Fruit fly (Drosophila melanogaster) whole organism, embryonic: ENCODE measurements around the gene RtcB.

ENCODE experiments used
- Atf-2 ChIP-seq: fragments of 200-800 bp; sonication (Bioruptor generic); optimal IDR thresholded peaks from 2 replicates; lab custom pipeline; 2016; ENCODE audit warnings: missing biosample characterization, missing genetic modification characterization
- Blimp-1 ChIP-seq: fragments of 200-800 bp; sonication (Bioruptor generic); optimal IDR thresholded peaks from 3 replicates; lab custom pipeline; 2018; ENCODE audit warnings: missing biosample characterization, missing genetic modification characterization, mild to moderate bottlenecking, moderate library complexity, missing genetic modification reagents
- C15 ChIP-seq: fragments of 200-800 bp; sonication (Bioruptor generic); IDR thresholded peaks from 3 replicates; pipeline ENCODE4 v1.3.6; 2022; ENCODE audit warnings: missing biosample characterization, missing genetic modification characterization
- CG10462 ChIP-seq: fragments of 200-800 bp; sonication (Bioruptor generic); optimal IDR thresholded peaks from 2 replicates; lab custom pipeline; 2016; ENCODE audit warnings: missing biosample characterization, missing genetic modification characterization
- CG10979 ChIP-seq: fragments of 200-800 bp; sonication (Bioruptor generic); optimal IDR thresholded peaks from 2 replicates; lab custom pipeline; 2018; ENCODE audit warnings: missing biosample characterization, mild to moderate bottlenecking, missing genetic modification characterization, moderate library complexity
- CG12155 ChIP-seq: fragments of 200-800 bp; sonication (Bioruptor generic); optimal IDR thresholded peaks from 3 replicates; lab custom pipeline; 2016; ENCODE audit warnings: missing biosample characterization, missing genetic modification characterization
- CG12391 ChIP-seq: fragments of 200-800 bp; sonication (Bioruptor generic); optimal IDR thresholded peaks from 3 replicates; lab custom pipeline; 2018; ENCODE audit warnings: missing biosample characterization, mild to moderate bottlenecking, missing genetic modification characterization, moderate library complexity
- CG12942 ChIP-seq: fragments of 200-800 bp; sonication (Bioruptor generic); optimal IDR thresholded peaks from 3 replicates; lab custom pipeline; 2016; ENCODE audit warnings: missing biosample characterization, missing genetic modification characterization
- CG13424 ChIP-seq: fragments of 200-800 bp; sonication (Bioruptor generic); optimal IDR thresholded peaks from 2 replicates; lab custom pipeline; 2019; ENCODE audit warnings: missing biosample characterization, mild to moderate bottlenecking, missing genetic modification characterization, moderate library complexity
- CG13775 ChIP-seq: fragments of 200-800 bp; sonication (Bioruptor generic); optimal IDR thresholded peaks from 3 replicates; lab custom pipeline; 2017; ENCODE audit warnings: missing biosample characterization, mild to moderate bottlenecking, missing genetic modification characterization
- CG13894 ChIP-seq: fragments of 200-800 bp; sonication (Bioruptor generic); optimal IDR thresholded peaks from 3 replicates; lab custom pipeline; 2018; ENCODE audit warnings: missing biosample characterization, mild to moderate bottlenecking, missing genetic modification characterization, moderate library complexity
- CG1529 ChIP-seq: fragments of 200-800 bp; sonication (Bioruptor generic); optimal IDR thresholded peaks from 3 replicates; lab custom pipeline; 2018; ENCODE audit warnings: missing biosample characterization, missing genetic modification characterization
- CG1602 ChIP-seq: fragments of 200-800 bp; sonication (Bioruptor generic); optimal IDR thresholded peaks from 3 replicates; lab custom pipeline; 2016; ENCODE audit warnings: missing biosample characterization, missing genetic modification characterization
- CG16813 ChIP-seq: fragments of 200-800 bp; sonication (Bioruptor generic); IDR thresholded peaks from 3 replicates; pipeline ENCODE4 v1.3.6; 2022; ENCODE audit warnings: missing biosample characterization, missing genetic modification characterization; ENCODE audit not compliant: partially characterized antibody
- CG17328 ChIP-seq: fragments of 200-800 bp; sonication (Bioruptor generic); IDR thresholded peaks from 2 replicates; pipeline ENCODE4 v1.3.6; 2022; ENCODE audit warnings: missing biosample characterization, missing genetic modification characterization
- CG2712 ChIP-seq: fragments of 200-800 bp; optimal IDR thresholded peaks from 3 replicates; lab custom pipeline; 2019; ENCODE audit warnings: missing biosample characterization, mild to moderate bottlenecking, missing genetic modification characterization, moderate library complexity
- CG3065 ChIP-seq: fragments of 200-800 bp; sonication (Bioruptor generic); optimal IDR thresholded peaks from 2 replicates; lab custom pipeline; 2016; ENCODE audit warnings: missing biosample characterization, missing genetic modification characterization
- CG3281 ChIP-seq: fragments of 200-800 bp; sonication (Bioruptor generic); optimal IDR thresholded peaks from 3 replicates; lab custom pipeline; 2017; ENCODE audit warnings: missing biosample characterization, mild to moderate bottlenecking, missing genetic modification characterization
- CG33557 ChIP-seq: fragments of 200-800 bp; sonication (Bioruptor generic); optimal IDR thresholded peaks from 2 replicates; lab custom pipeline; 2019; ENCODE audit warnings: missing biosample characterization, mild to moderate bottlenecking, missing genetic modification characterization, moderate library complexity
- CG3407 ChIP-seq: fragments of 200-800 bp; sonication (Bioruptor generic); optimal IDR thresholded peaks from 2 replicates; lab custom pipeline; 2018; ENCODE audit warnings: missing biosample characterization, mild to moderate bottlenecking, missing genetic modification characterization
- CG3995 ChIP-seq: fragments of 200-800 bp; sonication (Bioruptor generic); optimal IDR thresholded peaks from 3 replicates; lab custom pipeline; 2016; ENCODE audit warnings: missing biosample characterization, missing genetic modification characterization
- CG42726 ChIP-seq: fragments of 200-800 bp; sonication (Bioruptor generic); IDR thresholded peaks from 2 replicates; pipeline ENCODE4 v1.3.6; 2022; ENCODE audit warnings: missing biosample characterization, missing genetic modification characterization; ENCODE audit not compliant: partially characterized antibody
- CG5245 ChIP-seq: fragments of 200-800 bp; sonication (Bioruptor generic); optimal IDR thresholded peaks from 3 replicates; lab custom pipeline; 2016; ENCODE audit warnings: missing biosample characterization, missing genetic modification characterization
- CG8359 ChIP-seq: fragments of 200-800 bp; sonication (Bioruptor generic); optimal IDR thresholded peaks from 2 replicates; lab custom pipeline; 2017; ENCODE audit warnings: missing biosample characterization, mild to moderate bottlenecking, missing genetic modification characterization, borderline replicate concordance
- Dfd ChIP-seq, 2 experiments: fragments of >200 bp; optimal IDR thresholded peaks; 2 replicates each; lab custom pipeline; 2017; ENCODE audit warnings: missing biosample characterization in 2 of 2, missing genetic modification characterization in 2 of 2
- Dll ChIP-seq: fragments of 200-800 bp; sonication (Bioruptor generic); IDR thresholded peaks from 4 replicates; pipeline ENCODE4 v1.3.6; 2022; ENCODE audit warnings: missing biosample characterization, missing genetic modification characterization; ENCODE audit not compliant: partially characterized antibody
- Dref ChIP-seq: fragments of 200-800 bp; sonication (Bioruptor generic); IDR thresholded peaks from 2 replicates; pipeline ENCODE4 v1.3.6; 2022; ENCODE audit warnings: missing biosample characterization, missing genetic modification characterization
- ERR ChIP-seq: fragments of 200-800 bp; sonication (Bioruptor generic); optimal IDR thresholded peaks from 2 replicates; lab custom pipeline; 2016; ENCODE audit warnings: missing biosample characterization, missing genetic modification characterization
- HmgZ ChIP-seq: fragments of 200-800 bp; sonication (Bioruptor generic); optimal IDR thresholded peaks from 2 replicates; lab custom pipeline; 2018; ENCODE audit warnings: missing biosample characterization, mild to moderate bottlenecking, missing genetic modification characterization
- Hr78 ChIP-seq, 2 experiments: fragments of 200-800 bp in 1 of 2; fragments of >200 bp in 1 of 2; sonication (Bioruptor generic) in 1 of 2; optimal IDR thresholded peaks; 2 replicates each; lab custom pipeline; 2017 to 2019; ENCODE audit warnings: missing biosample characterization in 2 of 2, missing genetic modification characterization in 2 of 2, mild to moderate bottlenecking in 1 of 2, moderate library complexity in 1 of 2
- Kr ChIP-seq: fragments of 200-800 bp; sonication (Bioruptor generic); optimal IDR thresholded peaks from 2 replicates; lab custom pipeline; 2017; ENCODE audit warnings: missing biosample characterization, mild to moderate bottlenecking, missing genetic modification characterization
- NFAT ChIP-seq: fragments of 200-800 bp; sonication (Bioruptor generic); IDR thresholded peaks from 2 replicates; pipeline ENCODE4 v1.3.6; 2022; ENCODE audit warnings: missing biosample characterization, missing genetic modification characterization
- NK7.1 ChIP-seq: fragments of 200-800 bp; sonication (Bioruptor generic); optimal IDR thresholded peaks from 3 replicates; lab custom pipeline; 2016; ENCODE audit warnings: missing biosample characterization, missing genetic modification characterization
- Nf-YB ChIP-seq: fragments of 200-800 bp; sonication (Bioruptor generic); optimal IDR thresholded peaks from 3 replicates; lab custom pipeline; 2019; ENCODE audit warnings: missing biosample characterization, mild to moderate bottlenecking, missing genetic modification characterization, moderate library complexity
- bcd ChIP-seq: fragments of 200-800 bp; sonication (Bioruptor generic); optimal IDR thresholded peaks from 2 replicates; lab custom pipeline; 2017; ENCODE audit warnings: missing biosample characterization, mild to moderate bottlenecking, missing genetic modification characterization
- chinmo ChIP-seq: fragments of 200-800 bp; sonication (Bioruptor generic); IDR thresholded peaks from 4 replicates; pipeline ENCODE4 v1.3.6; 2022; ENCODE audit warnings: missing biosample characterization, missing genetic modification characterization; ENCODE audit not compliant: partially characterized antibody
- esg ChIP-seq: fragments of 200-800 bp; sonication (Bioruptor generic); conservative IDR thresholded peaks from 2 replicates; pipeline ENCODE4 v1.3.6; 2022; ENCODE audit warnings: missing biosample characterization, missing genetic modification characterization
- eve ChIP-seq, 2 experiments: fragments of >200 bp; optimal IDR thresholded peaks; 2 replicates each; lab custom pipeline; 2017; ENCODE audit warnings: missing biosample characterization in 2 of 2, missing genetic modification characterization in 2 of 2
- klu ChIP-seq: fragments of 200-800 bp; sonication (Bioruptor generic); IDR thresholded peaks from 2 replicates; pipeline ENCODE4 v1.3.6; 2022; ENCODE audit warnings: missing biosample characterization, missing genetic modification characterization
- lbe ChIP-seq: fragments of 200-800 bp; sonication (Bioruptor generic); optimal IDR thresholded peaks from 2 replicates; lab custom pipeline; 2016; ENCODE audit warnings: missing biosample characterization, mild to moderate bottlenecking, missing genetic modification characterization
- mam ChIP-seq: fragments of 200-800 bp; sonication (Bioruptor generic); optimal IDR thresholded peaks from 3 replicates; lab custom pipeline; 2016; ENCODE audit warnings: missing biosample characterization, missing genetic modification characterization
- rib ChIP-seq: fragments of 200-800 bp; sonication (Bioruptor generic); IDR thresholded peaks from 2 replicates; pipeline ENCODE4 v1.3.6; 2022; ENCODE audit warnings: missing biosample characterization, missing genetic modification characterization
- sc ChIP-seq, 3 experiments: fragments of >200 bp in 2 of 3; fragments of 200-800 bp in 1 of 3; sonication (Bioruptor generic) in 1 of 3; optimal IDR thresholded peaks; 2 replicates in 2 of 3; 3 replicates in 1 of 3; lab custom pipeline; 2017; ENCODE audit warnings: mild to moderate bottlenecking in 1 of 3, missing biosample characterization in 1 of 3, missing genetic modification characterization in 1 of 3, missing genetic modification reagents in 1 of 3
- sens ChIP-seq: fragments of 200-800 bp; sonication (Bioruptor generic); peaks from one replicate; lab custom pipeline; 2016; ENCODE audit warnings: missing biosample characterization, missing genetic modification characterization
- tna ChIP-seq: fragments of 200-800 bp; sonication (Bioruptor generic); IDR thresholded peaks from 2 replicates; pipeline ENCODE4 v1.3.6; 2022; ENCODE audit warnings: missing biosample characterization, missing genetic modification characterization; ENCODE audit not compliant: partially characterized antibody
- ttk ChIP-seq: fragments of 200-800 bp; sonication (Bioruptor generic); IDR thresholded peaks from 2 replicates; pipeline ENCODE4 v2.1.2; 2022; ENCODE audit warnings: missing biosample characterization, missing genetic modification characterization
- tx ChIP-seq: fragments of 200-800 bp; sonication (Bioruptor generic); optimal IDR thresholded peaks from 2 replicates; lab custom pipeline; 2016; ENCODE audit warnings: missing biosample characterization, missing genetic modification characterization

The RtcB gene

dm6 chr2L:19416602-19417497 is 13.6 kb upstream of the RtcB start, which contains the start of gene Lectin-galC1 (continued):
- TF ChIP-seq CG10462: peak; percentile 90
- TF ChIP-seq tx (GFP tag; lab: Kevin White, UChicago): peak; percentile 84
- no peak for TF ChIP-seq CG13894
- TF ChIP-seq CG3995 (GFP tag; lab: Kevin White, UChicago): peak; percentile 0
- TF ChIP-seq HmgZ (tag; lab: Kevin White, UChicago): peak; percentile 55
- no peak for TF ChIP-seq Dll (GFP tag; lab: Robert Waterston, UW)
- TF ChIP-seq tna: no peak
- TF ChIP-seq rib (GFP tag; lab: Robert Waterston, UW): 0 out of 2 replicates have a peak, but pooled peaks have one; percentile 69
- TF ChIP-seq CG17328: peak; percentile 91
- TF ChIP-seq klu (GFP tag; lab: Robert Waterston, UW): peak; percentile 36; the same call in 1 of the 2 replicates
- peak; percentile 81 for TF ChIP-seq bcd (GFP tag; lab: Kevin White, UChicago)
- peak; percentile 79 for TF ChIP-seq NK7.1 (GFP tag; lab: Kevin White, UChicago)
- TF ChIP-seq CG5245 (GFP tag; lab: Kevin White, UChicago): peak; percentile 90
- peak; percentile 69 for TF ChIP-seq Nf-YB (GFP tag; lab: Kevin White, UChicago)
- 0 out of 4 replicates have a peak, but pooled peaks have one; percentile 47 for TF ChIP-seq chinmo (GFP tag; lab: Robert Waterston, UW)
- peak; percentile 87 for TF ChIP-seq Blimp-1 (GFP tag; lab: Kevin White, UChicago)
- peak; percentile 68 for TF ChIP-seq CG8359
- TF ChIP-seq Hr78 (GFP tag; optimal IDR thresholded peaks at IDR 0.05; lab: Kevin White, UChicago): peak in 1 of 2 experiments; percentile 65
- peak; percentile 87 for TF ChIP-seq CG3407 (GFP tag; lab: Kevin White, UChicago)
- no peak for TF ChIP-seq Dref (GFP tag; lab: Robert Waterston, UW)
- TF ChIP-seq CG3065: peak; percentile 83
- peak; percentile 80 for TF ChIP-seq CG13775 (GFP tag; lab: Kevin White, UChicago)
- peak; percentile 59 for TF ChIP-seq NFAT (GFP tag; lab: Robert Waterston, UW)
- peak; percentile 82 for TF ChIP-seq CG12942 (GFP tag; lab: Kevin White, UChicago)
- TF ChIP-seq Atf-2: peak; percentile 78
- TF ChIP-seq CG12391 (tag; lab: Kevin White, UChicago): peak; percentile 89
- TF ChIP-seq CG3281: peak; percentile 71
- TF ChIP-seq CG16813 (GFP tag; lab: Robert Waterston, UW): no peak
- peak; percentile 89 for TF ChIP-seq CG13424 (tag; lab: Kevin White, UChicago)
- peak in 1 of 2 experiments; percentile 95 for TF ChIP-seq eve (GFP tag; optimal IDR thresholded peaks at IDR 0.05; lab: Kevin White, UChicago)
- TF ChIP-seq sens (GFP tag; lab: Kevin White, UChicago): peak; percentile 99
- TF ChIP-seq CG10979 (tag; lab: Kevin White, UChicago): peak; percentile 90
- TF ChIP-seq Kr (GFP tag; lab: Kevin White, UChicago): no peak
- TF ChIP-seq ERR (GFP tag; lab: Kevin White, UChicago): peak; percentile 61
- TF ChIP-seq CG12155 (GFP tag; lab: Kevin White, UChicago): peak; percentile 82
- no peak for TF ChIP-seq CG42726
- peak; percentile 75 for TF ChIP-seq esg
- no peak for TF ChIP-seq lbe (GFP tag; lab: Kevin White, UChicago)
- TF ChIP-seq ttk (GFP tag; lab: Robert Waterston, UW): peak; percentile 85
- TF ChIP-seq CG1602 (GFP tag; lab: Kevin White, UChicago): peak; percentile 89
- TF ChIP-seq CG1529: peak; percentile 86
- TF ChIP-seq sc (optimal IDR thresholded peaks at IDR 0.05; lab: Kevin White, UChicago): no peak
- TF ChIP-seq sc (GFP tag; optimal IDR thresholded peaks at IDR 0.05; lab: Kevin White, UChicago): peak; percentile 77
- no peak for TF ChIP-seq Dfd (GFP tag; optimal IDR thresholded peaks at IDR 0.05; lab: Kevin White, UChicago)
- peak; percentile 72 for TF ChIP-seq CG33557 (GFP tag; lab: Kevin White, UChicago)
- TF ChIP-seq CG2712 (tag; lab: Kevin White, UChicago): peak; percentile 89
- peak; percentile 36; the same call in 1 of the 3 replicates for TF ChIP-seq C15 (GFP tag; lab: Robert Waterston, UW)
- peak; percentile 70 for TF ChIP-seq mam (GFP tag; lab: Kevin White, UChicago)
